Worm (Caenorhabditis elegans) whole organism, L4 larva: ENCODE data around the gene F58G11.4.

Source experiments
- D1046.2 ChIP-seq: fragments of 200-800 bp; sonication (Bioruptor generic); IDR thresholded peaks from 2 replicates; pipeline ENCODE4 v1.3.6; 2022; ENCODE audit warnings: missing genetic modification characterization, missing compliant biosample characterization
- F10B5.3 ChIP-seq: sonication (generic microtip); optimal IDR thresholded peaks from 2 replicates; lab custom pipeline; 2016; ENCODE audit warnings: mild to moderate bottlenecking, missing genetic modification characterization, missing compliant biosample characterization
- F26F4.8 ChIP-seq: fragments of 200-800 bp; sonication (Bioruptor generic); conservative IDR thresholded peaks from 2 replicates; pipeline ENCODE4 v1.3.6; 2022; ENCODE audit warnings: missing genetic modification characterization, missing compliant biosample characterization
- F49E8.2 ChIP-seq: sonication (generic microtip); optimal IDR thresholded peaks from 2 replicates; lab custom pipeline; 2016; ENCODE audit warnings: missing compliant biosample characterization, mild to moderate bottlenecking, missing genetic modification characterization, borderline replicate concordance
- R02D3.7 ChIP-seq: fragments of 150-350 bp; sonication (generic microtip); optimal IDR thresholded peaks from 3 replicates; lab custom pipeline; 2014; ENCODE audit warnings: missing biosample characterization, missing genetic modification characterization
- T20F7.1 ChIP-seq: fragments of 200-800 bp; sonication (Bioruptor generic); optimal IDR thresholded peaks from 2 replicates; lab custom pipeline; 2018; ENCODE audit warnings: mild to moderate bottlenecking, missing genetic modification characterization, missing compliant biosample characterization
- T26A8.4 ChIP-seq: fragments of 200-800 bp; sonication (Bioruptor generic); IDR thresholded peaks from 2 replicates; pipeline ENCODE4 v1.3.6; 2022; ENCODE audit warnings: missing genetic modification characterization, missing compliant biosample characterization
- Y105C5A.15 ChIP-seq: fragments of 200-800 bp; sonication (Bioruptor generic); IDR thresholded peaks from 2 replicates; pipeline ENCODE4 v1.3.6; 2022; ENCODE audit warnings: missing genetic modification characterization, missing compliant biosample characterization
- ZK337.2 ChIP-seq: fragments of 200-800 bp; sonication (Bioruptor generic); IDR thresholded peaks from 2 replicates; pipeline ENCODE4 v1.3.6; 2022; ENCODE audit warnings: missing genetic modification reagents, missing genetic modification characterization, missing compliant biosample characterization
- attf-4 ChIP-seq: sonication (generic microtip); optimal IDR thresholded peaks from 3 replicates; lab custom pipeline; 2017; ENCODE audit warnings: missing biosample characterization, missing genetic modification characterization
- ceh-32 ChIP-seq: sonication (generic microtip); optimal IDR thresholded peaks from 2 replicates; lab custom pipeline; 2016; ENCODE audit warnings: mild to moderate bottlenecking, missing genetic modification characterization, missing compliant biosample characterization; ENCODE audit not compliant: poor library complexity
- cey-2 ChIP-seq: sonication (generic microtip); optimal IDR thresholded peaks from 3 replicates; lab custom pipeline; 2017; ENCODE audit warnings: missing genetic modification characterization, mild to moderate bottlenecking, missing compliant biosample characterization, antibody characterized with exemption, borderline replicate concordance; ENCODE audit not compliant: insufficient read depth
- daf-12 ChIP-seq: fragments of 150-350 bp; optimal IDR thresholded peaks from 2 replicates; lab custom pipeline; 2014; ENCODE audit warnings: missing biosample characterization, missing genetic modification reagents, missing genetic modification characterization
- daf-8 ChIP-seq: fragments of 200-800 bp; sonication (Bioruptor generic); IDR thresholded peaks from 2 replicates; pipeline ENCODE4 v1.3.6; 2022; ENCODE audit warnings: missing genetic modification characterization, missing compliant biosample characterization
- dmd-6 ChIP-seq: fragments of 200-800 bp; sonication (Bioruptor generic); IDR thresholded peaks from 2 replicates; pipeline ENCODE4 v1.3.6; 2022; ENCODE audit warnings: missing genetic modification reagents, missing genetic modification characterization, missing compliant biosample characterization
- dmd-8 ChIP-seq: fragments of 200-800 bp; sonication (Bioruptor generic); IDR thresholded peaks from 2 replicates; pipeline ENCODE4 v1.3.6; 2022; ENCODE audit warnings: missing genetic modification characterization, missing compliant biosample characterization
- dmd-9 ChIP-seq: fragments of 200-800 bp; sonication (Bioruptor generic); IDR thresholded peaks from 2 replicates; pipeline ENCODE4 v1.3.6; 2022; ENCODE audit warnings: missing genetic modification reagents, missing genetic modification characterization, missing compliant biosample characterization
- dpl-1 ChIP-seq: fragments of 150-350 bp; optimal IDR thresholded peaks from 2 replicates; lab custom pipeline; 2014; ENCODE audit warnings: missing biosample characterization, missing genetic modification reagents, missing genetic modification characterization
- duxl-1 ChIP-seq: sonication (generic microtip); optimal IDR thresholded peaks from 2 replicates; lab custom pipeline; 2016; ENCODE audit warnings: mild to moderate bottlenecking, missing genetic modification characterization, moderate library complexity, missing compliant biosample characterization; ENCODE audit not compliant: poor library complexity
- dve-1 ChIP-seq: sonication (generic microtip); optimal IDR thresholded peaks from 2 replicates; lab custom pipeline; 2017; ENCODE audit warnings: antibody characterized with exemption, mild to moderate bottlenecking, missing genetic modification characterization, missing compliant biosample characterization; ENCODE audit not compliant: insufficient read depth
- egl-43 ChIP-seq: fragments of 200-800 bp; sonication (Bioruptor generic); IDR thresholded peaks from 2 replicates; pipeline ENCODE4 v1.3.6; 2022; ENCODE audit warnings: missing genetic modification reagents, missing genetic modification characterization, missing compliant biosample characterization
- gei-8 ChIP-seq: fragments of 200-800 bp; sonication (Bioruptor generic); optimal IDR thresholded peaks from 2 replicates; lab custom pipeline; 2018; ENCODE audit warnings: mild to moderate bottlenecking, missing genetic modification characterization, missing compliant biosample characterization
- hlh-30 ChIP-seq: sonication (generic microtip); optimal IDR thresholded peaks from 2 replicates; lab custom pipeline; 2017; ENCODE audit warnings: antibody characterized with exemption, mild to moderate bottlenecking, missing genetic modification characterization, missing compliant biosample characterization; ENCODE audit not compliant: insufficient read depth
- hmg-1.1 ChIP-seq: fragments of 200-800 bp; sonication (Bioruptor generic); IDR thresholded peaks from 2 replicates; pipeline ENCODE4 v1.3.6; 2022; ENCODE audit warnings: missing genetic modification reagents, missing genetic modification characterization, missing compliant biosample characterization
- lin-1 ChIP-seq: fragments of 200-800 bp; sonication (Bioruptor generic); IDR thresholded peaks from 2 replicates; pipeline ENCODE4 v1.3.6; 2022; ENCODE audit warnings: missing genetic modification reagents, missing genetic modification characterization, missing compliant biosample characterization
- lin-15B ChIP-seq: fragments of 150-350 bp; sonication (generic microtip); optimal IDR thresholded peaks from 3 replicates; lab custom pipeline; 2014; ENCODE audit warnings: missing biosample characterization, missing genetic modification characterization
- lin-38 ChIP-seq: fragments of 200-800 bp; sonication (Bioruptor generic); IDR thresholded peaks from 2 replicates; pipeline ENCODE4 v1.3.6; 2022; ENCODE audit warnings: missing genetic modification reagents, missing genetic modification characterization, missing compliant biosample characterization
- madf-5 ChIP-seq, 2 experiments: fragments of 200-800 bp; sonication (Bioruptor generic); IDR thresholded peaks; 2 replicates each; pipeline ENCODE4 v1.3.6; 2022; ENCODE audit warnings: missing compliant biosample characterization in 2 of 2, missing genetic modification characterization in 2 of 2
- mdl-1 ChIP-seq, 2 experiments: fragments of 150-350 bp in 1 of 2; sonication (generic microtip) in 1 of 2; optimal IDR thresholded peaks; 2 replicates each; lab custom pipeline; 2014 to 2017; ENCODE audit warnings: missing biosample characterization in 2 of 2, missing genetic modification characterization in 2 of 2
- mes-2 ChIP-seq: sonication (generic microtip); optimal IDR thresholded peaks from 2 replicates; lab custom pipeline; 2016; ENCODE audit warnings: missing genotype, mild to moderate bottlenecking, missing genetic modification characterization, missing compliant biosample characterization; ENCODE audit not compliant: poor library complexity, severe bottlenecking
- mxl-3 ChIP-seq: fragments of 200-800 bp; sonication (Bioruptor generic); optimal IDR thresholded peaks from 2 replicates; lab custom pipeline; 2018; ENCODE audit warnings: mild to moderate bottlenecking, missing genetic modification characterization, missing compliant biosample characterization
- nhr-102 ChIP-seq: sonication (generic microtip); optimal IDR thresholded peaks from 2 replicates; lab custom pipeline; 2016; ENCODE audit warnings: mild to moderate bottlenecking, missing genetic modification characterization, moderate library complexity, missing compliant biosample characterization
- nhr-11 ChIP-seq: fragments of 150-350 bp; optimal IDR thresholded peaks from 2 replicates; lab custom pipeline; 2014; ENCODE audit warnings: missing biosample characterization, missing genetic modification characterization
- nhr-111 ChIP-seq: fragments of 200-800 bp; sonication (Bioruptor generic); optimal IDR thresholded peaks from 2 replicates; lab custom pipeline; 2018; ENCODE audit warnings: mild to moderate bottlenecking, missing genetic modification characterization, missing compliant biosample characterization
- nhr-237 ChIP-seq: sonication (generic microtip); optimal IDR thresholded peaks from 2 replicates; lab custom pipeline; 2017; ENCODE audit warnings: missing biosample characterization, missing genetic modification characterization
- nhr-28 ChIP-seq: fragments of 150-350 bp; optimal IDR thresholded peaks from 2 replicates; lab custom pipeline; 2014; ENCODE audit warnings: missing biosample characterization, missing genetic modification characterization
- nhr-41 ChIP-seq: fragments of 200-800 bp; sonication (Bioruptor generic); IDR thresholded peaks from 2 replicates; pipeline ENCODE4 v1.3.6; 2022; ENCODE audit warnings: missing genetic modification reagents, missing genetic modification characterization, missing compliant biosample characterization
- nhr-76 ChIP-seq: fragments of 150-350 bp; optimal IDR thresholded peaks from 2 replicates; lab custom pipeline; 2014; ENCODE audit warnings: missing biosample characterization, missing genetic modification characterization
- nhr-77 ChIP-seq: fragments of 150-350 bp; optimal IDR thresholded peaks from 2 replicates; lab custom pipeline; 2014; ENCODE audit warnings: missing biosample characterization, missing genetic modification characterization
- php-3 ChIP-seq: fragments of 200-800 bp; sonication (Bioruptor generic); IDR thresholded peaks from 2 replicates; pipeline ENCODE4 v1.3.6; 2022; ENCODE audit warnings: missing genetic modification reagents, missing genetic modification characterization, missing compliant biosample characterization
- pqm-1 ChIP-seq: sonication (generic microtip); optimal IDR thresholded peaks from 2 replicates; lab custom pipeline; 2017; ENCODE audit warnings: missing biosample characterization, missing genetic modification characterization
- rbr-2 ChIP-seq: sonication (generic microtip); optimal IDR thresholded peaks from 2 replicates; lab custom pipeline; 2016; ENCODE audit warnings: missing genotype, missing genetic modification characterization, missing compliant biosample characterization
- sdz-12 ChIP-seq: fragments of 200-800 bp; sonication (Bioruptor generic); optimal IDR thresholded peaks from 2 replicates; lab custom pipeline; 2018; ENCODE audit warnings: mild to moderate bottlenecking, missing genetic modification characterization, missing compliant biosample characterization
- snpc-1.2 ChIP-seq: fragments of 200-800 bp; sonication (Bioruptor generic); IDR thresholded peaks from 2 replicates; pipeline ENCODE4 v1.3.6; 2022; ENCODE audit warnings: missing genetic modification reagents, missing genetic modification characterization, missing compliant biosample characterization
- spr-3 ChIP-seq: fragments of 200-800 bp; sonication (Bioruptor generic); optimal IDR thresholded peaks from 2 replicates; lab custom pipeline; 2018; ENCODE audit warnings: mild to moderate bottlenecking, missing genetic modification characterization, missing compliant biosample characterization
- unc-62 ChIP-seq, 3 experiments: fragments of 150-350 bp in 1 of 3; sonication (generic microtip); optimal IDR thresholded peaks in 2 of 3; peaks in 1 of 3; 1 replicate in 1 of 3; 2 replicates in 2 of 3; lab custom pipeline; 2014 to 2017; ENCODE audit warnings: missing biosample characterization in 3 of 3, missing genetic modification characterization in 3 of 3, missing genetic modification reagents in 3 of 3, missing genotype in 1 of 3
- zag-1 ChIP-seq: fragments of 150-350 bp; optimal IDR thresholded peaks from 2 replicates; lab custom pipeline; 2014; ENCODE audit warnings: missing biosample characterization, missing genetic modification characterization
- zip-11 ChIP-seq: fragments of 200-800 bp; sonication (Bioruptor generic); IDR thresholded peaks from 2 replicates; pipeline ENCODE4 v1.3.6; 2022; ENCODE audit warnings: missing genetic modification characterization, missing compliant biosample characterization
- ztf-11 ChIP-seq: fragments of 150-350 bp; optimal IDR thresholded peaks from 2 replicates; lab custom pipeline; 2014; ENCODE audit warnings: missing biosample characterization, missing genetic modification characterization
- ztf-7 ChIP-seq: fragments of 150-350 bp; optimal IDR thresholded peaks from 2 replicates; lab custom pipeline; 2014; ENCODE audit warnings: missing biosample characterization, missing genetic modification characterization

Gene F58G11.4

DNA sequence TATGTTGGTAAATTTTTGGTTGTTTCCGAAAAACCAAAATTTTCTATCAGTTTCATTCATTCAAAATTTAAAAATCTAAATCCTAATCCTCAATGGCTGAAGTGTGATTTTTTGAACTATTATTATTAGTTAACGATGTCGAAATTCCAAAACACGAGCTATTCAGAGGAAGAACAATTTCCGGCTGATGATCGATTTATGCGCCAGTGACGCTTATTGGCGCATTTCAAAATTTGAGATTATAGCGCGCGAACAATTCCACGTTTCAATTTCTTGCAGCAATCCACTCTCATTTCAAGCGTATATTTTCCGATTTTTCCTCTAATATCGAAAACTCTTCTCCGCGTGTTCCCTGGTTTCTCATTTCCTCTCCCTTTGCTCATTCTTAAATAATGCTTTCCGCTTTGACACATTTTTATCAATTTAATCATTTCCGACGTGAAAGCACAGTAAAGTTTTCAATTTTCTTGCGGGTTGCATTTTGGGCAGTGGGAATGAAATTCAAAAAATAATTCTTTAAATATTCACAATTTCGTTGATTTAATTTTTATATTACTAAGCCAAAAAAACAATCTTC, 8.0 kb upstream of the F58G11.4 start:
- TF ChIP-seq dmd-8 (GFP tag; lab: Robert Waterston, UW) (no peak), nhr-77 (tag; lab: Kevin White, UChicago) (peak; percentile 22), nhr-237 (no peak), mdl-1 (tag; optimal IDR thresholded peaks at IDR 0.05; lab: Kevin White, UChicago) (peak in 1 of 2 experiments; percentile 5), sdz-12 (GFP tag; lab: Kevin White, UChicago) (no peak), dve-1 (tag; lab: Kevin White, UChicago) (peak; percentile 41), unc-62 (GFP tag; optimal IDR thresholded peaks at IDR 0.05 in 1 of 2; lab: Kevin White, UChicago) (no peak), unc-62 (tag; optimal IDR thresholded peaks at IDR 0.05; lab: Kevin White, UChicago) (no peak), lin-1 (GFP tag; lab: Robert Waterston, UW) (no peak), cey-2 (tag; lab: Kevin White, UChicago) (no peak), nhr-111 (GFP tag; lab: Kevin White, UChicago) (no peak), lin-38 (peak; percentile 58), zag-1 (tag; lab: Kevin White, UChicago) (no peak), F49E8.2 (tag; lab: Kevin White, UChicago) (no peak), mes-2 (tag; lab: Kevin White, UChicago) (peak; percentile 54), Y105C5A.15 (GFP tag; lab: Robert Waterston, UW) (no peak), T26A8.4 (GFP tag; lab: Robert Waterston, UW) (no peak), nhr-102 (tag; lab: Kevin White, UChicago) (no peak), nhr-28 (no peak), daf-12 (tag; lab: Kevin White, UChicago) (no peak), F26F4.8 (GFP tag; lab: Robert Waterston, UW) (no peak), rbr-2 (tag; lab: Kevin White, UChicago) (peak; percentile 20), attf-4 (tag; lab: Kevin White, UChicago) (no peak), egl-43 (0 out of 2 replicates have a peak, but pooled peaks have one; percentile 50), duxl-1 (tag; lab: Kevin White, UChicago) (peak; percentile 49), dmd-6 (GFP tag; lab: Robert Waterston, UW) (peak; percentile 44), T20F7.1 (GFP tag; lab: Kevin White, UChicago) (no peak), zip-11 (GFP tag; lab: Robert Waterston, UW) (no peak), nhr-11 (tag; lab: Kevin White, UChicago) (no peak), php-3 (GFP tag; lab: Robert Waterston, UW) (no peak), pqm-1 (tag; lab: Kevin White, UChicago) (peak; percentile 21), ztf-7 (tag; lab: Kevin White, UChicago) (no peak), lin-15B (tag; lab: Kevin White, UChicago) (peak; percentile 7), F10B5.3 (tag; lab: Kevin White, UChicago) (peak; percentile 26), R02D3.7 (no peak), dpl-1 (GFP tag; lab: Kevin White, UChicago) (peak; percentile 58), spr-3 (GFP tag; lab: Kevin White, UChicago) (no peak), ztf-11 (tag; lab: Kevin White, UChicago) (no peak), D1046.2 (0 out of 2 replicates have a peak, but pooled peaks have one; percentile 21), hlh-30 (tag; lab: Kevin White, UChicago) (peak; percentile 37), gei-8 (GFP tag; lab: Kevin White, UChicago) (no peak), dmd-9 (no peak), daf-8 (no peak), ceh-32 (no peak), ZK337.2 (GFP tag; lab: Robert Waterston, UW) (no peak), nhr-41 (GFP tag; lab: Robert Waterston, UW) (no peak), snpc-1.2 (GFP tag; lab: Robert Waterston, UW) (no peak), madf-5 (GFP tag; IDR thresholded peaks at IDR 0.05; lab: Robert Waterston, UW) (no peak), mxl-3 (GFP tag; lab: Kevin White, UChicago) (no peak), hmg-1.1 (GFP tag; lab: Robert Waterston, UW) (no peak), nhr-76 (tag; lab: Kevin White, UChicago) (no peak)
